Worm (Caenorhabditis elegans) whole organism, L4 larva: ENCODE results near the gene dct-18.

Experiments
- F44E2.7 ChIP-seq: fragments of 200-800 bp; sonication (Bioruptor generic); IDR thresholded peaks from 2 replicates; pipeline ENCODE4 v2.1.2; 2022; ENCODE audit warnings: missing genetic modification characterization, missing compliant biosample characterization
- F49E8.2 ChIP-seq: sonication (generic microtip); optimal IDR thresholded peaks from 2 replicates; lab custom pipeline; 2016; ENCODE audit warnings: missing compliant biosample characterization, mild to moderate bottlenecking, missing genetic modification characterization, borderline replicate concordance
- T20F7.1 ChIP-seq: fragments of 200-800 bp; sonication (Bioruptor generic); optimal IDR thresholded peaks from 2 replicates; lab custom pipeline; 2018; ENCODE audit warnings: mild to moderate bottlenecking, missing genetic modification characterization, missing compliant biosample characterization
- Y105C5A.15 ChIP-seq: fragments of 200-800 bp; sonication (Bioruptor generic); IDR thresholded peaks from 2 replicates; pipeline ENCODE4 v1.3.6; 2022; ENCODE audit warnings: missing genetic modification characterization, missing compliant biosample characterization
- Y75B8A.6 ChIP-seq: fragments of 200-800 bp; sonication (Bioruptor generic); IDR thresholded peaks from 2 replicates; pipeline ENCODE4 v1.3.6; 2022; ENCODE audit warnings: missing genetic modification reagents, missing genetic modification characterization, missing compliant biosample characterization
- ZK546.5 ChIP-seq, 2 experiments: sonication (generic microtip); optimal IDR thresholded peaks; 2 replicates each; lab custom pipeline; 2017; ENCODE audit warnings: missing biosample characterization in 2 of 2, missing genetic modification characterization in 2 of 2
- attf-4 ChIP-seq: sonication (generic microtip); optimal IDR thresholded peaks from 3 replicates; lab custom pipeline; 2017; ENCODE audit warnings: missing biosample characterization, missing genetic modification characterization
- ceh-28 ChIP-seq: fragments of 150-350 bp; optimal IDR thresholded peaks from 2 replicates; lab custom pipeline; 2014; ENCODE audit warnings: missing biosample characterization, missing genetic modification reagents, missing genetic modification characterization
- ceh-32 ChIP-seq: sonication (generic microtip); optimal IDR thresholded peaks from 2 replicates; lab custom pipeline; 2016; ENCODE audit warnings: mild to moderate bottlenecking, missing genetic modification characterization, missing compliant biosample characterization; ENCODE audit not compliant: poor library complexity
- ceh-62 ChIP-seq: sonication (generic microtip); optimal IDR thresholded peaks from 2 replicates; lab custom pipeline; 2017; ENCODE audit warnings: missing biosample characterization, missing genetic modification characterization
- ceh-82 ChIP-seq: sonication (generic microtip); optimal IDR thresholded peaks from 2 replicates; lab custom pipeline; 2017; ENCODE audit warnings: missing biosample characterization, missing genetic modification characterization
- ces-1 ChIP-seq: fragments of 150-350 bp; sonication (generic microtip); optimal IDR thresholded peaks from 4 replicates; lab custom pipeline; 2014; ENCODE audit warnings: missing biosample characterization, missing genetic modification reagents, missing genetic modification characterization
- daf-12 ChIP-seq: fragments of 150-350 bp; optimal IDR thresholded peaks from 2 replicates; lab custom pipeline; 2014; ENCODE audit warnings: missing biosample characterization, missing genetic modification reagents, missing genetic modification characterization
- dmd-8 ChIP-seq: fragments of 200-800 bp; sonication (Bioruptor generic); IDR thresholded peaks from 2 replicates; pipeline ENCODE4 v1.3.6; 2022; ENCODE audit warnings: missing genetic modification characterization, missing compliant biosample characterization
- duxl-1 ChIP-seq: sonication (generic microtip); optimal IDR thresholded peaks from 2 replicates; lab custom pipeline; 2016; ENCODE audit warnings: mild to moderate bottlenecking, missing genetic modification characterization, moderate library complexity, missing compliant biosample characterization; ENCODE audit not compliant: poor library complexity
- egl-27 ChIP-seq: sonication (generic microtip); optimal IDR thresholded peaks from 3 replicates; lab custom pipeline; 2017; ENCODE audit warnings: missing biosample characterization, missing genetic modification reagents, missing genetic modification characterization
- egl-43 ChIP-seq: fragments of 200-800 bp; sonication (Bioruptor generic); IDR thresholded peaks from 2 replicates; pipeline ENCODE4 v1.3.6; 2022; ENCODE audit warnings: missing genetic modification reagents, missing genetic modification characterization, missing compliant biosample characterization
- hif-1 ChIP-seq, 2 experiments: sonication (generic microtip); optimal IDR thresholded peaks; 2 replicates each; lab custom pipeline; 2016 to 2017; ENCODE audit warnings: missing compliant biosample characterization in 2 of 2, missing genetic modification characterization in 2 of 2, missing genetic modification reagents in 2 of 2, missing genotype in 2 of 2, mild to moderate bottlenecking in 1 of 2
- jun-1 ChIP-seq: fragments of 150-350 bp; optimal IDR thresholded peaks from 2 replicates; lab custom pipeline; 2014; ENCODE audit warnings: missing biosample characterization, missing genetic modification reagents, missing genetic modification characterization
- lim-7 ChIP-seq: fragments of 200-800 bp; sonication (Bioruptor generic); IDR thresholded peaks from 2 replicates; pipeline ENCODE4 v1.3.6; 2022; ENCODE audit warnings: missing genetic modification characterization, missing compliant biosample characterization
- lin-1 ChIP-seq: fragments of 200-800 bp; sonication (Bioruptor generic); IDR thresholded peaks from 2 replicates; pipeline ENCODE4 v1.3.6; 2022; ENCODE audit warnings: missing genetic modification reagents, missing genetic modification characterization, missing compliant biosample characterization
- lin-29 ChIP-seq: fragments of 200-800 bp; sonication (Bioruptor generic); IDR thresholded peaks from 2 replicates; pipeline ENCODE4 v1.3.6; 2022; ENCODE audit warnings: missing genetic modification reagents, missing genetic modification characterization, missing compliant biosample characterization
- madf-9 ChIP-seq: fragments of 200-800 bp; sonication (Bioruptor generic); conservative IDR thresholded peaks from 2 replicates; pipeline ENCODE4 v1.3.6; 2022; ENCODE audit warnings: missing genetic modification reagents, missing genetic modification characterization, missing compliant biosample characterization
- mdt-29 ChIP-seq: fragments of 200-800 bp; sonication (Bioruptor generic); IDR thresholded peaks from 2 replicates; pipeline ENCODE4 v1.3.6; 2022; ENCODE audit warnings: missing genetic modification reagents, missing genetic modification characterization, missing compliant biosample characterization
- mes-2 ChIP-seq: sonication (generic microtip); optimal IDR thresholded peaks from 2 replicates; lab custom pipeline; 2016; ENCODE audit warnings: missing genotype, mild to moderate bottlenecking, missing genetic modification characterization, missing compliant biosample characterization; ENCODE audit not compliant: poor library complexity, severe bottlenecking
- mxl-2 ChIP-seq: fragments of 200-800 bp; sonication (Bioruptor generic); conservative IDR thresholded peaks from 2 replicates; pipeline ENCODE4 v1.3.6; 2022; ENCODE audit warnings: missing genetic modification reagents, missing genetic modification characterization, missing compliant biosample characterization
- mxl-3 ChIP-seq: fragments of 200-800 bp; sonication (Bioruptor generic); optimal IDR thresholded peaks from 2 replicates; lab custom pipeline; 2018; ENCODE audit warnings: mild to moderate bottlenecking, missing genetic modification characterization, missing compliant biosample characterization
- nhr-10 ChIP-seq: fragments of 150-350 bp; optimal IDR thresholded peaks from 2 replicates; lab custom pipeline; 2014; ENCODE audit warnings: missing biosample characterization, missing genetic modification characterization
- nhr-25 ChIP-seq: sonication (generic microtip); optimal IDR thresholded peaks from 2 replicates; lab custom pipeline; 2017; ENCODE audit warnings: missing genetic modification characterization, mild to moderate bottlenecking, missing compliant biosample characterization, antibody characterized with exemption, moderate library complexity, borderline replicate concordance; ENCODE audit not compliant: insufficient read depth
- nhr-28 ChIP-seq: fragments of 150-350 bp; optimal IDR thresholded peaks from 2 replicates; lab custom pipeline; 2014; ENCODE audit warnings: missing biosample characterization, missing genetic modification characterization
- nhr-41 ChIP-seq: fragments of 200-800 bp; sonication (Bioruptor generic); IDR thresholded peaks from 2 replicates; pipeline ENCODE4 v1.3.6; 2022; ENCODE audit warnings: missing genetic modification reagents, missing genetic modification characterization, missing compliant biosample characterization
- nhr-42 ChIP-seq: fragments of 200-800 bp; sonication (Bioruptor generic); IDR thresholded peaks from 2 replicates; pipeline ENCODE4 v1.3.6; 2022; ENCODE audit warnings: missing genetic modification characterization, missing compliant biosample characterization
- nhr-48 ChIP-seq: sonication (generic microtip); optimal IDR thresholded peaks from 2 replicates; lab custom pipeline; 2016; ENCODE audit warnings: mild to moderate bottlenecking, missing genetic modification characterization, missing compliant biosample characterization
- nhr-76 ChIP-seq: fragments of 150-350 bp; optimal IDR thresholded peaks from 2 replicates; lab custom pipeline; 2014; ENCODE audit warnings: missing biosample characterization, missing genetic modification characterization
- nhr-77 ChIP-seq: fragments of 150-350 bp; optimal IDR thresholded peaks from 2 replicates; lab custom pipeline; 2014; ENCODE audit warnings: missing biosample characterization, missing genetic modification characterization
- pha-4 ChIP-seq, 2 experiments: fragments of 150-350 bp in 1 of 2; fragments of 200-800 bp in 1 of 2; sonication (Bioruptor generic) in 1 of 2; IDR thresholded peaks in 1 of 2; optimal IDR thresholded peaks in 1 of 2; 2 replicates each; pipeline versions ENCODE4 v1.3.6 to Lab custom; 2014 to 2022; ENCODE audit warnings: missing genetic modification characterization in 2 of 2, missing genetic modification reagents in 2 of 2, missing biosample characterization in 1 of 2, missing compliant biosample characterization in 1 of 2
- rbr-2 ChIP-seq: sonication (generic microtip); optimal IDR thresholded peaks from 2 replicates; lab custom pipeline; 2016; ENCODE audit warnings: missing genotype, missing genetic modification characterization, missing compliant biosample characterization
- sdz-12 ChIP-seq: fragments of 200-800 bp; sonication (Bioruptor generic); optimal IDR thresholded peaks from 2 replicates; lab custom pipeline; 2018; ENCODE audit warnings: mild to moderate bottlenecking, missing genetic modification characterization, missing compliant biosample characterization
- set-16 ChIP-seq: fragments of 200-800 bp; sonication (Bioruptor generic); IDR thresholded peaks from 2 replicates; pipeline ENCODE4 v1.3.6; 2022; ENCODE audit warnings: missing genetic modification reagents, missing genetic modification characterization, missing compliant biosample characterization
- skn-1 ChIP-seq: fragments of 150-350 bp; optimal IDR thresholded peaks from 2 replicates; lab custom pipeline; 2014; ENCODE audit warnings: missing biosample characterization, missing genetic modification characterization
- snpc-1.2 ChIP-seq: fragments of 200-800 bp; sonication (Bioruptor generic); IDR thresholded peaks from 2 replicates; pipeline ENCODE4 v1.3.6; 2022; ENCODE audit warnings: missing genetic modification reagents, missing genetic modification characterization, missing compliant biosample characterization
- snpc-4 ChIP-seq: fragments of 150-350 bp; optimal IDR thresholded peaks from 2 replicates; lab custom pipeline; 2014; ENCODE audit warnings: missing biosample characterization, missing genetic modification characterization
- spr-1 ChIP-seq: sonication (generic microtip); optimal IDR thresholded peaks from 2 replicates; lab custom pipeline; 2016; ENCODE audit warnings: mild to moderate bottlenecking, missing genetic modification characterization, missing compliant biosample characterization
- tag-97 ChIP-seq: fragments of 200-800 bp; sonication (Bioruptor generic); IDR thresholded peaks from 2 replicates; pipeline ENCODE4 v1.3.6; 2022; ENCODE audit warnings: missing genetic modification characterization, missing compliant biosample characterization
- tra-1 ChIP-seq: fragments of 200-800 bp; sonication (Bioruptor generic); IDR thresholded peaks from 2 replicates; pipeline ENCODE4 v1.3.6; 2022; ENCODE audit warnings: missing genetic modification reagents, missing genetic modification characterization, missing compliant biosample characterization
- unc-130 ChIP-seq: sonication (generic microtip); optimal IDR thresholded peaks from 2 replicates; lab custom pipeline; 2016; ENCODE audit warnings: missing genetic modification reagents, missing genetic modification characterization, missing compliant biosample characterization
- unc-39 ChIP-seq: sonication (generic microtip); optimal IDR thresholded peaks from 2 replicates; lab custom pipeline; 2017; ENCODE audit warnings: missing biosample characterization, missing genetic modification characterization
- zfp-3 ChIP-seq: fragments of 200-800 bp; sonication (Bioruptor generic); conservative IDR thresholded peaks from 2 replicates; pipeline ENCODE4 v1.3.6; 2022; ENCODE audit warnings: missing genetic modification reagents, missing genetic modification characterization, missing compliant biosample characterization
- ztf-11 ChIP-seq: fragments of 150-350 bp; optimal IDR thresholded peaks from 2 replicates; lab custom pipeline; 2014; ENCODE audit warnings: missing biosample characterization, missing genetic modification characterization
- ztf-7 ChIP-seq: fragments of 150-350 bp; optimal IDR thresholded peaks from 2 replicates; lab custom pipeline; 2014; ENCODE audit warnings: missing biosample characterization, missing genetic modification characterization

The dct-18 gene

DNA sequence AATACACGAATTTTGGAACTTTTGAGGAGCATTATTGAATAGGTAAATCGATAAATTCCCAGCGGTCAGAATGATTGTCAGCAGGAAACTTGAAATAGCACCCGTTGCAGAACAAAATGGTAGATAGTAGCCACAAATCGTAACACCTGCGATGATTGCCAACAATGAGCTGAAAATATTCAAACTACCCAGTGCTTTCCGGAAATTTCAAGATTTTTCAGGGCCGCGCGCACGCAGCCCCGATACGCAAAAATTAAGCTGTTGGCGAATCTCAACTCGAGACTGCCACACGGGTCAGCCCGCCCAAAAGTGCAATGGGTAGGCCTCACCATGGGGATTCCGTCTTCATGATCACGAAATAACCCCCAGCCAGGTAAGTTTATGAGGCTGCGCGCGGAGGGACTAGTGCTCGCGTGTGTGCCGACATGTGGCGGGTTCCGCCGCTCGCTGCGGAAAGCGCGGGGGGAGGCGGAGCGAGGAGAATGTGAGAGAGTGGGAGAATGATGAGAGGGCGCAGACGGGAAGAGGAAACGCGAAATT, 13.0 kb downstream of the dct-18 start (continued):
- TF ChIP-seq egl-43 (GFP tag; lab: Robert Waterston, UW) (peak; percentile 96), ztf-11 (no peak), spr-1 (tag; lab: Kevin White, UChicago) (peak; percentile 94), F44E2.7 (GFP tag; lab: Robert Waterston, UW) (peak; percentile 84), mxl-3 (GFP tag; lab: Kevin White, UChicago) (peak; percentile 90), ceh-62 (tag; lab: Kevin White, UChicago) (no peak), unc-130 (peak; percentile 90), nhr-77 (peak; percentile 85), nhr-48 (peak; percentile 92), tag-97 (GFP tag; lab: Robert Waterston, UW) (no peak), dmd-8 (GFP tag; lab: Robert Waterston, UW) (peak; percentile 71), set-16 (GFP tag; lab: Robert Waterston, UW) (peak; percentile 100), nhr-42 (GFP tag; lab: Robert Waterston, UW) (peak; percentile 94), ceh-28 (tag; lab: Kevin White, UChicago) (peak; percentile 30), skn-1 (tag; lab: Kevin White, UChicago) (no peak), attf-4 (tag; lab: Kevin White, UChicago) (no peak), duxl-1 (tag; lab: Kevin White, UChicago) (peak; percentile 91), egl-27 (tag; lab: Kevin White, UChicago) (no peak), jun-1 (peak; percentile 73), nhr-41 (GFP tag; lab: Robert Waterston, UW) (peak; percentile 89), unc-39 (tag; lab: Kevin White, UChicago) (peak; percentile 46), ZK546.5 (tag; optimal IDR thresholded peaks at IDR 0.05; lab: Kevin White, UChicago) (no peak), pha-4 (GFP tag; IDR thresholded peaks at IDR 0.05; lab: Robert Waterston, UW) (peak; percentile 95), pha-4 (tag; optimal IDR thresholded peaks at IDR 0.05; lab: Kevin White, UChicago) (no peak), ces-1 (GFP tag; lab: Kevin White, UChicago) (peak; percentile 4), zfp-3 (peak; percentile 91), mdt-29 (GFP tag; lab: Robert Waterston, UW) (peak; percentile 96), Y75B8A.6 (GFP tag; lab: Robert Waterston, UW) (peak; percentile 80; the same call in 1 of the 2 replicates), hif-1 (tag; optimal IDR thresholded peaks at IDR 0.05; lab: Kevin White, UChicago) (peak; percentile 70 to 81), nhr-10 (peak; percentile 77), T20F7.1 (GFP tag; lab: Kevin White, UChicago) (no peak), snpc-1.2 (peak; percentile 84), rbr-2 (tag; lab: Kevin White, UChicago) (peak; percentile 88), ztf-7 (tag; lab: Kevin White, UChicago) (peak; percentile 38), F49E8.2 (peak; percentile 94), nhr-28 (peak; percentile 72), tra-1 (GFP tag; lab: Robert Waterston, UW) (peak; percentile 91), nhr-25 (tag; lab: Kevin White, UChicago) (peak; percentile 77), madf-9 (GFP tag; lab: Robert Waterston, UW) (peak; percentile 98), daf-12 (tag; lab: Kevin White, UChicago) (no peak), snpc-4 (tag; lab: Kevin White, UChicago) (peak; percentile 97), lin-29 (peak; percentile 68; the same call in 1 of the 2 replicates), Y105C5A.15 (GFP tag; lab: Robert Waterston, UW) (no peak; the same call in 1 of the 2 replicates), sdz-12 (GFP tag; lab: Kevin White, UChicago) (peak; percentile 88), mxl-2 (peak; percentile 58; the same call in 1 of the 2 replicates), nhr-76 (tag; lab: Kevin White, UChicago) (no peak), lin-1 (GFP tag; lab: Robert Waterston, UW) (peak; percentile 76), ceh-82 (tag; lab: Kevin White, UChicago) (no peak), mes-2 (tag; lab: Kevin White, UChicago) (peak; percentile 93), ceh-32 (peak; percentile 23), lim-7 (peak; percentile 82)
